Worm (Caenorhabditis elegans): ENCODE data around the gene lgc-11.

The lgc-11 gene

DNA sequence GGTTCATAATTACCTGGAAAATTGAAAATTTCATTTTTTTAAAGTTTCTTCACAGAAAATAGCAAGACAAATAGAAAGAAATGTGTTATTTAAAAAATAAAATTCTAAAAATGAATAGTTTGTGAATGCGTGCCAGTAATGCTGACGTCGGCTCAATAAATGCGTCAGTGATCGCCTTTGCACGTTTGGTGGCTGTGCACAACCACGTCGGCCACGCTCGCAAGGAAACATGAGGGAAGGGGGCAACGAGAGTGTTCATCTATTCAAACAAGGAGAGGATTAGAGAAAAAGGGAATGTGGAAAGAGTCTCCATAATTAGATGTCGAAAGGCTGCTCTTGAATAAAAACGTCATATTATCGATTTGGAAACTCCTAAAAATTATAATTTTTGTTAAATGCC is 5.5 kb downstream of the lgc-11 start, which contains the start of gene uggt-1:
Gene uggt-1, minus strand, starts transcription at position 13 of the 400 bp plus-strand sequence.
- no peak for TF ChIP-seq peb-1 (tag; optimal IDR thresholded peaks at IDR 0.05)
- no peak for TF ChIP-seq ztf-11 (tag; optimal IDR thresholded peaks at IDR 0.05)
- no peak for TF ChIP-seq nhr-12 (tag; optimal IDR thresholded peaks at IDR 0.05)
- TF ChIP-seq gmeb-1 (tag; optimal IDR thresholded peaks at IDR 0.05), result no peak
- TF ChIP-seq nhr-6 (tag; optimal IDR thresholded peaks at IDR 0.05), result peak; percentile 82
- TF ChIP-seq lin-11 (tag; optimal IDR thresholded peaks at IDR 0.05), result peak; percentile 97
- no peak for TF ChIP-seq dmd-4 (tag; optimal IDR thresholded peaks at IDR 0.05)
- TF ChIP-seq zag-1 (tag; optimal IDR thresholded peaks at IDR 0.05), result peak; percentile 93
- peak; percentile 27 for TF ChIP-seq ceh-16 (tag; optimal IDR thresholded peaks at IDR 0.05)
- peak; percentile 94 for TF ChIP-seq F13H6.1 (tag; optimal IDR thresholded peaks at IDR 0.05)
- no peak for TF ChIP-seq ztf-1 (GFP tag; conservative IDR thresholded peaks at IDR 0.05)
- TF ChIP-seq C34F6.9 (tag; optimal IDR thresholded peaks at IDR 0.05), result peak; percentile 90
- TF ChIP-seq mdl-1 (tag; optimal IDR thresholded peaks at IDR 0.05), result peak; percentile 57 to 83
- TF ChIP-seq nhr-77 (tag; optimal IDR thresholded peaks at IDR 0.05), result peak; percentile 46
- no peak for TF ChIP-seq nhr-11 (tag; optimal IDR thresholded peaks at IDR 0.05)
- peak; percentile 57 for TF ChIP-seq ceh-82 (tag; optimal IDR thresholded peaks at IDR 0.05)
- TF ChIP-seq alr-1 (tag; optimal IDR thresholded peaks at IDR 0.05), result peak; percentile 44
- TF ChIP-seq aly-2 (tag; optimal IDR thresholded peaks at IDR 0.05), result no peak
- peak; percentile 93 for TF ChIP-seq sem-4 (tag; optimal IDR thresholded peaks at IDR 0.05)
- TF ChIP-seq Y55F3AM.14 (GFP tag; optimal IDR thresholded peaks at IDR 0.05), result peak; percentile 82
- TF ChIP-seq unc-55 (GFP tag; optimal IDR thresholded peaks at IDR 0.05), result peak; percentile 90
- no peak for TF ChIP-seq blmp-1 (tag; optimal IDR thresholded peaks at IDR 0.05; ENCODE audit: insufficient read depth)
- peak; percentile 80 to 94 for TF ChIP-seq lsy-2 (tag; optimal IDR thresholded peaks at IDR 0.05)
- peak; percentile 88 for TF ChIP-seq ztf-4 (tag; optimal IDR thresholded peaks at IDR 0.05)
- no peak for TF ChIP-seq unc-39 (tag; optimal IDR thresholded peaks at IDR 0.05)
- peak; percentile 52 for TF ChIP-seq unc-62 (GFP tag; optimal IDR thresholded peaks at IDR 0.05)
- TF ChIP-seq mab-5 (tag; optimal IDR thresholded peaks at IDR 0.05), result peak; percentile 79
- TF ChIP-seq nhr-21 (tag; optimal IDR thresholded peaks at IDR 0.05), result peak; percentile 81
- TF ChIP-seq egl-27 (tag; optimal IDR thresholded peaks at IDR 0.05), result peak; percentile 86
- no peak for TF ChIP-seq R02D3.7 (tag; optimal IDR thresholded peaks at IDR 0.05)
- peak; percentile 55 for TF ChIP-seq snpc-4 (tag; optimal IDR thresholded peaks at IDR 0.05)
- no peak for TF ChIP-seq nhr-237 (tag; optimal IDR thresholded peaks at IDR 0.05)
- peak; percentile 91 for TF ChIP-seq lin-13 (GFP tag; optimal IDR thresholded peaks at IDR 0.05)
- TF ChIP-seq sma-3 (GFP tag; optimal IDR thresholded peaks at IDR 0.05), result peak; percentile 88
- TF ChIP-seq elt-3 (tag; optimal IDR thresholded peaks at IDR 0.05), result no peak
- peak; percentile 88 for TF ChIP-seq nhr-129 (tag; optimal IDR thresholded peaks at IDR 0.05)
- TF ChIP-seq fos-1 (tag; optimal IDR thresholded peaks at IDR 0.05), result peak; percentile 94
- no peak for TF ChIP-seq lin-39 (tag; optimal IDR thresholded peaks at IDR 0.05)
- TF ChIP-seq mbf-1 (tag; optimal IDR thresholded peaks at IDR 0.05), result no peak
- no peak for TF ChIP-seq ama-1 (optimal IDR thresholded peaks at IDR 0.05)
- TF ChIP-seq ZK546.5 (tag; optimal IDR thresholded peaks at IDR 0.05), result no peak
- TF ChIP-seq crh-2 (tag; optimal IDR thresholded peaks at IDR 0.05), result peak; percentile 99
- no peak for TF ChIP-seq nhr-23 (tag; optimal IDR thresholded peaks at IDR 0.05)
- peak; percentile 93 for TF ChIP-seq sma-9 (GFP tag; optimal IDR thresholded peaks at IDR 0.05)
- no peak for TF ChIP-seq sma-9 (tag; optimal IDR thresholded peaks at IDR 0.05)
- TF ChIP-seq nhr-10 (tag; optimal IDR thresholded peaks at IDR 0.05), result no peak
- TF ChIP-seq nhr-25 (tag; optimal IDR thresholded peaks at IDR 0.05), result peak; percentile 82
- peak; percentile 69 for TF ChIP-seq skn-1 (tag; optimal IDR thresholded peaks at IDR 0.05)
- no peak for TF ChIP-seq elt-1 (tag; optimal IDR thresholded peaks at IDR 0.05)
